Fruit fly (Drosophila melanogaster) whole organism, embryonic: ENCODE measurements around the gene CG6628.

Experiments used
- Adf1 ChIP-seq: fragments of 200-800 bp; sonication (Bioruptor generic); IDR thresholded peaks from 2 replicates; pipeline ENCODE4 v1.3.6; 2022; ENCODE audit warnings: missing biosample characterization, missing genetic modification characterization
- CG1024 ChIP-seq: fragments of 200-800 bp; sonication (Bioruptor generic); IDR thresholded peaks from 2 replicates; pipeline ENCODE4 v1.3.6; 2022; ENCODE audit warnings: missing biosample characterization, missing genetic modification characterization
- Jarid2 ChIP-seq: fragments of 200-800 bp; sonication (Bioruptor generic); optimal IDR thresholded peaks from 3 replicates; lab custom pipeline; 2017; ENCODE audit warnings: mild to moderate bottlenecking, missing biosample characterization, missing genetic modification reagents, missing genetic modification characterization
- kni ChIP-seq: fragments of 200-800 bp; sonication (Bioruptor generic); optimal IDR thresholded peaks from 3 replicates; lab custom pipeline; 2017; ENCODE audit warnings: mild to moderate bottlenecking, missing biosample characterization, missing genetic modification reagents, missing genetic modification characterization
- lmd ChIP-seq: fragments of 200-800 bp; sonication (Bioruptor generic); IDR thresholded peaks from 2 replicates; pipeline ENCODE4 v1.3.6; 2022; ENCODE audit warnings: missing biosample characterization, missing genetic modification characterization
- pfk ChIP-seq: fragments of 200-800 bp; sonication (Bioruptor generic); optimal IDR thresholded peaks from 2 replicates; lab custom pipeline; 2018; ENCODE audit warnings: missing biosample characterization, mild to moderate bottlenecking, missing genetic modification characterization, moderate library complexity
- sc ChIP-seq, 3 experiments: fragments of >200 bp in 2 of 3; fragments of 200-800 bp in 1 of 3; sonication (Bioruptor generic) in 1 of 3; optimal IDR thresholded peaks; 2 replicates in 2 of 3; 3 replicates in 1 of 3; lab custom pipeline; 2017; ENCODE audit warnings: mild to moderate bottlenecking in 1 of 3, missing biosample characterization in 1 of 3, missing genetic modification characterization in 1 of 3, missing genetic modification reagents in 1 of 3

dm6 chr3L:10151527-10151926 is 15.3 kb downstream of the CG6628 start, which contains the start of gene CG8072:
- TF ChIP-seq kni (GFP tag; lab: Kevin White, UChicago) (no peak), Adf1 (no peak), pfk (no peak), sc (optimal IDR thresholded peaks at IDR 0.05; lab: Kevin White, UChicago) (no peak), sc (GFP tag; optimal IDR thresholded peaks at IDR 0.05; lab: Kevin White, UChicago) (no peak), Jarid2 (GFP tag; lab: Kevin White, UChicago) (no peak), CG1024 (GFP tag; lab: Robert Waterston, UW) (no peak), lmd (no peak)
